Fruit fly (Drosophila melanogaster) whole organism, embryonic: ENCODE measurements around the gene SK.
A peak's percentile ranks its signal among the peaks of the same experiment; 100 is the strongest.

Source experiments
- Aef1 ChIP-seq: fragments of 200-800 bp; sonication (Bioruptor generic); IDR thresholded peaks from 3 replicates; pipeline ENCODE4 v1.3.6; 2022; ENCODE audit warnings: missing biosample characterization, missing genetic modification characterization
- Atf6 ChIP-seq: fragments of 200-800 bp; sonication (Bioruptor generic); IDR thresholded peaks from 2 replicates; pipeline ENCODE4 v1.3.6; 2022; ENCODE audit warnings: missing biosample characterization, missing genetic modification characterization
- CG11504 ChIP-seq: fragments of 200-800 bp; sonication (Bioruptor generic); optimal IDR thresholded peaks from 3 replicates; lab custom pipeline; 2019; ENCODE audit warnings: missing biosample characterization, mild to moderate bottlenecking, missing genetic modification characterization, moderate library complexity
- CG12071 ChIP-seq: fragments of 200-800 bp; sonication (Bioruptor generic); optimal IDR thresholded peaks from 3 replicates; lab custom pipeline; 2018; ENCODE audit warnings: missing biosample characterization, mild to moderate bottlenecking, missing genetic modification characterization
- CG13894 ChIP-seq: fragments of 200-800 bp; sonication (Bioruptor generic); optimal IDR thresholded peaks from 3 replicates; lab custom pipeline; 2018; ENCODE audit warnings: missing biosample characterization, mild to moderate bottlenecking, missing genetic modification characterization, moderate library complexity
- CG18262 ChIP-seq: fragments of 200-800 bp; optimal IDR thresholded peaks from 3 replicates; lab custom pipeline; 2019; ENCODE audit warnings: missing biosample characterization, mild to moderate bottlenecking, missing genetic modification characterization, moderate library complexity
- CG18619 ChIP-seq: fragments of 200-800 bp; sonication (Bioruptor generic); optimal IDR thresholded peaks from 3 replicates; lab custom pipeline; 2017; ENCODE audit warnings: missing biosample characterization, mild to moderate bottlenecking, missing genetic modification characterization
- CG30020 ChIP-seq: fragments of 200-800 bp; optimal IDR thresholded peaks from 2 replicates; lab custom pipeline; 2019; ENCODE audit warnings: missing biosample characterization, mild to moderate bottlenecking, missing genetic modification characterization, moderate library complexity
- CG42726 ChIP-seq: fragments of 200-800 bp; sonication (Bioruptor generic); IDR thresholded peaks from 2 replicates; pipeline ENCODE4 v1.3.6; 2022; ENCODE audit warnings: missing biosample characterization, missing genetic modification characterization; ENCODE audit not compliant: partially characterized antibody
- CG4360 ChIP-seq: fragments of 200-800 bp; sonication (Bioruptor generic); IDR thresholded peaks from 2 replicates; pipeline ENCODE4 v1.3.6; 2022; ENCODE audit warnings: missing biosample characterization, missing genetic modification characterization
- CG6765 ChIP-seq: fragments of 200-800 bp; sonication (Bioruptor generic); optimal IDR thresholded peaks from 3 replicates; lab custom pipeline; 2017; ENCODE audit warnings: missing biosample characterization, mild to moderate bottlenecking, missing genetic modification characterization
- CG7372 ChIP-seq: fragments of 200-800 bp; sonication (Bioruptor generic); IDR thresholded peaks from 2 replicates; pipeline ENCODE4 v1.3.6; 2022; ENCODE audit warnings: missing biosample characterization, missing genetic modification characterization
- CG8478 ChIP-seq: fragments of >200 bp; optimal IDR thresholded peaks from 2 replicates; lab custom pipeline; 2018
- CG9932 ChIP-seq: fragments of 200-800 bp; sonication (Bioruptor generic); IDR thresholded peaks from 2 replicates; pipeline ENCODE4 v1.3.6; 2022; ENCODE audit warnings: missing biosample characterization, missing genetic modification characterization
- CkIIα-i1 ChIP-seq: fragments of 200-800 bp; sonication (Bioruptor generic); IDR thresholded peaks from 2 replicates; pipeline ENCODE4 v1.3.6; 2022; ENCODE audit warnings: missing biosample characterization, missing genetic modification characterization
- Deaf1 ChIP-seq: fragments of 200-800 bp; optimal IDR thresholded peaks from 3 replicates; lab custom pipeline; 2019; ENCODE audit warnings: missing biosample characterization, mild to moderate bottlenecking, missing genetic modification characterization, moderate library complexity
- Dek ChIP-seq: fragments of 200-800 bp; sonication (Bioruptor generic); optimal IDR thresholded peaks from 3 replicates; lab custom pipeline; 2019; ENCODE audit warnings: missing biosample characterization, mild to moderate bottlenecking, missing genetic modification characterization, moderate library complexity
- Fer1 ChIP-seq: fragments of 200-800 bp; sonication (Bioruptor generic); optimal IDR thresholded peaks from 2 replicates; lab custom pipeline; 2017; ENCODE audit warnings: missing biosample characterization, mild to moderate bottlenecking, missing genetic modification characterization
- GATAe ChIP-seq: fragments of 200-800 bp; sonication (Bioruptor generic); conservative IDR thresholded peaks from 2 replicates; pipeline ENCODE4 v1.3.6; 2022; ENCODE audit warnings: missing biosample characterization, missing genetic modification characterization
- Hand ChIP-seq: fragments of 200-800 bp; sonication (Bioruptor generic); optimal IDR thresholded peaks from 2 replicates; lab custom pipeline; 2017; ENCODE audit warnings: mild to moderate bottlenecking, missing biosample characterization, missing genetic modification reagents, missing genetic modification characterization
- HmgD ChIP-seq: fragments of 200-800 bp; sonication (Bioruptor generic); optimal IDR thresholded peaks from 3 replicates; lab custom pipeline; 2016; ENCODE audit warnings: missing biosample characterization, missing genetic modification characterization
- Hmr ChIP-seq: fragments of 200-800 bp; sonication (Bioruptor generic); optimal IDR thresholded peaks from 3 replicates; lab custom pipeline; 2017; ENCODE audit warnings: mild to moderate bottlenecking, missing biosample characterization, missing genetic modification reagents, missing genetic modification characterization
- Med ChIP-seq: fragments of 200-800 bp; sonication (Bioruptor generic); peaks from one replicate; lab custom pipeline; 2016; ENCODE audit warnings: missing biosample characterization, missing genetic modification characterization, mild to moderate bottlenecking, inconsistent platforms, moderate library complexity
- Myb ChIP-seq: fragments of 200-800 bp; sonication (Bioruptor generic); optimal IDR thresholded peaks from 2 replicates; lab custom pipeline; 2016; ENCODE audit warnings: missing biosample characterization, missing genetic modification characterization
- Poxn ChIP-seq: fragments of 200-800 bp; sonication (Bioruptor generic); IDR thresholded peaks from 2 replicates; pipeline ENCODE4 v1.3.6; 2022; ENCODE audit warnings: missing biosample characterization, missing genetic modification characterization
- Sox100B ChIP-seq: fragments of 200-800 bp; sonication (Bioruptor generic); optimal IDR thresholded peaks from 3 replicates; lab custom pipeline; 2018; ENCODE audit warnings: missing biosample characterization, mild to moderate bottlenecking, missing genetic modification characterization
- TFAM ChIP-seq: fragments of 200-800 bp; sonication (Bioruptor generic); optimal IDR thresholded peaks from 2 replicates; lab custom pipeline; 2017; ENCODE audit warnings: missing biosample characterization, missing genetic modification characterization, inconsistent platforms
- YL-1 ChIP-seq: fragments of 200-800 bp; sonication (Bioruptor generic); optimal IDR thresholded peaks from 3 replicates; lab custom pipeline; 2017; ENCODE audit warnings: missing biosample characterization, mild to moderate bottlenecking, missing genetic modification characterization
- ab ChIP-seq: fragments of 200-800 bp; sonication (Bioruptor generic); optimal IDR thresholded peaks from 2 replicates; lab custom pipeline; 2016; ENCODE audit warnings: missing biosample characterization, missing genetic modification characterization
- ase ChIP-seq: fragments of 200-800 bp; sonication (Bioruptor generic); IDR thresholded peaks from 3 replicates; pipeline ENCODE4 v1.3.6; 2022; ENCODE audit warnings: missing biosample characterization, missing genetic modification characterization
- dmrt99B ChIP-seq: fragments of 200-800 bp; sonication (Bioruptor generic); optimal IDR thresholded peaks from 2 replicates; lab custom pipeline; 2018; ENCODE audit warnings: missing biosample characterization, mild to moderate bottlenecking, missing genetic modification characterization, moderate library complexity
- dysf ChIP-seq: fragments of 200-800 bp; sonication (Bioruptor generic); IDR thresholded peaks from 3 replicates; pipeline ENCODE4 v1.3.6; 2022; ENCODE audit warnings: missing biosample characterization, missing genetic modification characterization
- en ChIP-seq: fragments of 200-800 bp; sonication (Bioruptor generic); optimal IDR thresholded peaks from 2 replicates; lab custom pipeline; 2016; ENCODE audit warnings: missing biosample characterization, missing genetic modification characterization
- eve ChIP-seq, 2 experiments: fragments of >200 bp; optimal IDR thresholded peaks; 2 replicates each; lab custom pipeline; 2017; ENCODE audit warnings: missing biosample characterization in 2 of 2, missing genetic modification characterization in 2 of 2
- gce ChIP-seq: fragments of 200-800 bp; sonication (Bioruptor generic); IDR thresholded peaks from 3 replicates; pipeline ENCODE4 v1.3.6; 2022; ENCODE audit warnings: missing biosample characterization, missing genetic modification characterization
- gem ChIP-seq: fragments of 200-800 bp; sonication (Bioruptor generic); optimal IDR thresholded peaks from 2 replicates; lab custom pipeline; 2019; ENCODE audit warnings: missing biosample characterization, mild to moderate bottlenecking, missing genetic modification characterization, moderate library complexity
- hbn ChIP-seq: fragments of 200-800 bp; sonication (Bioruptor generic); IDR thresholded peaks from 2 replicates; pipeline ENCODE4 v1.3.6; 2022; ENCODE audit warnings: missing biosample characterization, missing genetic modification characterization; ENCODE audit not compliant: partially characterized antibody
- jumu ChIP-seq: fragments of 200-800 bp; sonication (Bioruptor generic); optimal IDR thresholded peaks from 3 replicates; lab custom pipeline; 2016; ENCODE audit warnings: missing biosample characterization, missing genetic modification characterization
- lov ChIP-seq, 2 experiments: fragments of 200-800 bp in 1 of 2; fragments of >200 bp in 1 of 2; sonication (Bioruptor generic) in 1 of 2; IDR thresholded peaks in 1 of 2; optimal IDR thresholded peaks in 1 of 2; 2 replicates in 1 of 2; 3 replicates in 1 of 2; pipeline versions ENCODE4 v1.3.6 to Lab custom; 2017 to 2022; ENCODE audit warnings: missing biosample characterization in 1 of 2, missing genetic modification characterization in 1 of 2
- mam ChIP-seq: fragments of 200-800 bp; sonication (Bioruptor generic); optimal IDR thresholded peaks from 3 replicates; lab custom pipeline; 2016; ENCODE audit warnings: missing biosample characterization, missing genetic modification characterization
- nom ChIP-seq: fragments of 200-800 bp; sonication (Bioruptor generic); optimal IDR thresholded peaks from 2 replicates; lab custom pipeline; 2017; ENCODE audit warnings: missing biosample characterization, missing genetic modification characterization, mild to moderate bottlenecking, moderate library complexity, missing genetic modification reagents
- psq ChIP-seq: fragments of 200-800 bp; sonication (Bioruptor generic); optimal IDR thresholded peaks from 2 replicates; lab custom pipeline; 2017; ENCODE audit warnings: missing biosample characterization, missing genetic modification characterization
- row ChIP-seq: fragments of 200-800 bp; sonication (Bioruptor generic); IDR thresholded peaks from 3 replicates; pipeline ENCODE4 v1.3.6; 2022; ENCODE audit warnings: missing biosample characterization, missing genetic modification characterization
- sens ChIP-seq: fragments of 200-800 bp; sonication (Bioruptor generic); peaks from one replicate; lab custom pipeline; 2016; ENCODE audit warnings: missing biosample characterization, missing genetic modification characterization
- shn ChIP-seq: fragments of 200-800 bp; sonication (Bioruptor generic); optimal IDR thresholded peaks from 3 replicates; lab custom pipeline; 2016; ENCODE audit warnings: missing biosample characterization, missing genetic modification characterization
- sisA ChIP-seq: fragments of 200-800 bp; sonication (Bioruptor generic); IDR thresholded peaks from 2 replicates; pipeline ENCODE4 v1.3.6; 2022; ENCODE audit warnings: missing biosample characterization, missing genetic modification characterization
- slbo ChIP-seq: fragments of 200-800 bp; sonication (Bioruptor generic); IDR thresholded peaks from 2 replicates; pipeline ENCODE4 v1.3.6; 2022; ENCODE audit warnings: missing biosample characterization, missing genetic modification characterization
- sna ChIP-seq: fragments of 200-800 bp; sonication (Bioruptor generic); IDR thresholded peaks from 2 replicates; pipeline ENCODE4 v1.3.6; 2022; ENCODE audit warnings: missing biosample characterization, missing genetic modification characterization; ENCODE audit not compliant: partially characterized antibody
- tgo ChIP-seq: fragments of 200-800 bp; sonication (Bioruptor generic); IDR thresholded peaks from 3 replicates; pipeline ENCODE4 v1.3.6; 2022; ENCODE audit warnings: missing biosample characterization, missing genetic modification characterization
- tx ChIP-seq: fragments of 200-800 bp; sonication (Bioruptor generic); optimal IDR thresholded peaks from 2 replicates; lab custom pipeline; 2016; ENCODE audit warnings: missing biosample characterization, missing genetic modification characterization

The SK gene

DNA sequence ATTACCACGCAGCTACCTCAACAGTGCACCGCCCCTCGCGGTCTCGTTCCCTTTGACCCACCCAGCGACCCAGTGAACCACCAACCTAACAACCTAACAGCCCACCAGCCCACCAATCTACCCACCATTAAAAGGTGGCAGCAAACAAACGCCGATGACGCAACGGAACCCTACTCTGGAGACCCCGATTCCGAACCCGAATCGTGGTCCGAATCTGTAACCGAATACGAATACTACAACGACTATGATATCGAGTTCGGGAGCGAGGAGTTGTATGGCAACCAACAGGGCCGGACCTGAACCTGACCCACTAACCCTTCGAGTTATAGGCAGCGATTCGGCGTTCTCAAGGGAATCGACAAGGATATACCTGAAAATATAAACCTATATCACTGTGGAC is 2.7 kb upstream of the SK start (continued):
- TF ChIP-seq Deaf1 (tag; lab: Kevin White, UChicago) (peak; percentile 53), CG42726 (GFP tag; lab: Robert Waterston, UW) (no peak), Dek (tag; lab: Kevin White, UChicago) (no peak), Aef1 (no peak), psq (GFP tag; lab: Kevin White, UChicago) (no peak), hbn (no peak), tx (GFP tag; lab: Kevin White, UChicago) (no peak), dmrt99B (tag; lab: Kevin White, UChicago) (no peak)

DNA sequence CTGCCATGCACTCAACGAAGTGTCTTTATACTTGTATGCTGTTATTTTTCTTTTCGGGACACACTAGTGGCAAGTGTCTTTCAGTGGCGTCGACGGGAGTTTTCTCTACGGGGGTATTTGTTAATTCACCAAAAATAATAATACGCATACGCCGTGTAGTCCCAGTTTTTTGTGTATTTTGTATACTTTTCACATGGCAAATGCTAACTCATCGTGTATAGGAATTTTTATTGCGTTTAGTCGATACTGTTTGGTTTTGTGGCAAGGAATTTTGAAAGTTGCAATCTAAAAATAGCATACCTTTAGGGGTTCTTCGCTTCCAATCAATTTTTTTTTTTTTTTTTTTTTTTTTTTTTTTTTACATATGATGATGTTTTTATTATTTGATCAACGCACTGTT is 1.6 kb upstream of the SK start:
- no peak for TF ChIP-seq Fer1 (GFP tag; lab: Kevin White, UChicago)
- no peak for TF ChIP-seq GATAe
- TF ChIP-seq Hmr (GFP tag; lab: Kevin White, UChicago), result peak; percentile 19
- no peak for TF ChIP-seq YL-1 (GFP tag; lab: Kevin White, UChicago)
- TF ChIP-seq CG7372 (GFP tag; lab: Robert Waterston, UW), result peak; percentile 34; the same call in 1 of the 2 replicates
- no peak for TF ChIP-seq en (GFP tag; lab: Kevin White, UChicago)
- TF ChIP-seq ase, result no peak
- TF ChIP-seq Sox100B, result no peak
- peak; percentile 42; the same call in 1 of the 2 replicates for TF ChIP-seq slbo
- TF ChIP-seq Deaf1 (tag; lab: Kevin White, UChicago), result peak; percentile 7
- TF ChIP-seq CG12071, result no peak
- peak; percentile 28; the same call in 1 of the 3 replicates for TF ChIP-seq row (GFP tag; lab: Robert Waterston, UW)
- no peak for TF ChIP-seq CG4360 (GFP tag; lab: Robert Waterston, UW)
- peak; percentile 7 for TF ChIP-seq CG13894 (tag; lab: Kevin White, UChicago)
- TF ChIP-seq CG30020 (tag; lab: Kevin White, UChicago), result no peak
- TF ChIP-seq gem (tag; lab: Kevin White, UChicago), result peak; percentile 17
- no peak for TF ChIP-seq shn (GFP tag; lab: Kevin White, UChicago)
- no peak for TF ChIP-seq ab (GFP tag; lab: Kevin White, UChicago)
- TF ChIP-seq dysf (GFP tag; lab: Robert Waterston, UW), result 0 out of 3 replicates have a peak, but pooled peaks have one; percentile 6
- TF ChIP-seq gce (GFP tag; lab: Robert Waterston, UW), result no peak
- peak; percentile 70 for TF ChIP-seq Med (GFP tag; lab: Kevin White, UChicago)
- no peak for TF ChIP-seq sna (GFP tag; lab: Robert Waterston, UW)
- TF ChIP-seq Poxn, result no peak
- peak; percentile 21; the same call in 1 of the 2 replicates for TF ChIP-seq CG9932 (GFP tag; lab: Robert Waterston, UW)
- TF ChIP-seq TFAM (GFP tag; lab: Kevin White, UChicago), result no peak
- TF ChIP-seq Myb (GFP tag; lab: Kevin White, UChicago), result no peak
- TF ChIP-seq sens (GFP tag; lab: Kevin White, UChicago), result peak; percentile 57
- TF ChIP-seq nom (GFP tag; lab: Kevin White, UChicago), result no peak
- peak; percentile 13 for TF ChIP-seq CG11504 (tag; lab: Kevin White, UChicago)
- no peak for TF ChIP-seq CG8478 (lab: Kevin White, UChicago)
- TF ChIP-seq lov (optimal IDR thresholded peaks at IDR 0.05; lab: Kevin White, UChicago), result no peak
- no peak for TF ChIP-seq lov (GFP tag; IDR thresholded peaks at IDR 0.05; lab: Robert Waterston, UW)
- no peak for TF ChIP-seq tgo
- peak; percentile 4 for TF ChIP-seq dmrt99B (tag; lab: Kevin White, UChicago)
- TF ChIP-seq CG18619, result no peak
- peak; percentile 19; the same call in 1 of the 2 replicates for TF ChIP-seq sisA (GFP tag; lab: Robert Waterston, UW)
- TF ChIP-seq Hand (GFP tag; lab: Kevin White, UChicago), result no peak
- no peak for TF ChIP-seq Atf6 (GFP tag; lab: Robert Waterston, UW)
- no peak for TF ChIP-seq CG6765
- TF ChIP-seq CkIIα-i1 (GFP tag; lab: Robert Waterston, UW), result no peak
- no peak for TF ChIP-seq eve (GFP tag; optimal IDR thresholded peaks at IDR 0.05; lab: Kevin White, UChicago)
- no peak for TF ChIP-seq jumu
- no peak for TF ChIP-seq CG18262 (tag; lab: Kevin White, UChicago)
- TF ChIP-seq mam (GFP tag; lab: Kevin White, UChicago), result no peak
- no peak for TF ChIP-seq HmgD (GFP tag; lab: Kevin White, UChicago)
